Worm (Caenorhabditis elegans) whole organism, L4 larva: ENCODE measurements around the gene srw-101.
A peak's percentile ranks its signal among the peaks of the same experiment; 100 is the strongest.

Experiments used
- D1046.2 ChIP-seq: fragments of 200-800 bp; sonication (Bioruptor generic); IDR thresholded peaks from 2 replicates; pipeline ENCODE4 v1.3.6; 2022; ENCODE audit warnings: missing genetic modification characterization, missing compliant biosample characterization
- ZK546.5 ChIP-seq, 2 experiments: sonication (generic microtip); optimal IDR thresholded peaks; 2 replicates each; lab custom pipeline; 2017; ENCODE audit warnings: missing biosample characterization in 2 of 2, missing genetic modification characterization in 2 of 2
- ama-1 ChIP-seq: fragments of 150-350 bp; optimal IDR thresholded peaks from 2 replicates; lab custom pipeline; 2014; ENCODE audit warnings: inconsistent platforms, mixed read lengths
- dve-1 ChIP-seq: sonication (generic microtip); optimal IDR thresholded peaks from 2 replicates; lab custom pipeline; 2017; ENCODE audit warnings: antibody characterized with exemption, mild to moderate bottlenecking, missing genetic modification characterization, missing compliant biosample characterization; ENCODE audit not compliant: insufficient read depth
- egl-27 ChIP-seq: sonication (generic microtip); optimal IDR thresholded peaks from 3 replicates; lab custom pipeline; 2017; ENCODE audit warnings: missing biosample characterization, missing genetic modification reagents, missing genetic modification characterization
- lim-7 ChIP-seq: fragments of 200-800 bp; sonication (Bioruptor generic); IDR thresholded peaks from 2 replicates; pipeline ENCODE4 v1.3.6; 2022; ENCODE audit warnings: missing genetic modification characterization, missing compliant biosample characterization
- lsy-2 ChIP-seq, 2 experiments: fragments of 150-350 bp in 1 of 2; sonication (generic microtip) in 1 of 2; optimal IDR thresholded peaks; 2 replicates each; lab custom pipeline; 2014 to 2017; ENCODE audit warnings: missing biosample characterization in 2 of 2, missing genetic modification characterization in 2 of 2
- mxl-3 ChIP-seq: fragments of 200-800 bp; sonication (Bioruptor generic); optimal IDR thresholded peaks from 2 replicates; lab custom pipeline; 2018; ENCODE audit warnings: mild to moderate bottlenecking, missing genetic modification characterization, missing compliant biosample characterization
- nhr-76 ChIP-seq: fragments of 150-350 bp; optimal IDR thresholded peaks from 2 replicates; lab custom pipeline; 2014; ENCODE audit warnings: missing biosample characterization, missing genetic modification characterization
- pqm-1 ChIP-seq: sonication (generic microtip); optimal IDR thresholded peaks from 2 replicates; lab custom pipeline; 2017; ENCODE audit warnings: missing biosample characterization, missing genetic modification characterization
- snpc-1.2 ChIP-seq: fragments of 200-800 bp; sonication (Bioruptor generic); IDR thresholded peaks from 2 replicates; pipeline ENCODE4 v1.3.6; 2022; ENCODE audit warnings: missing genetic modification reagents, missing genetic modification characterization, missing compliant biosample characterization
- zag-1 ChIP-seq: fragments of 150-350 bp; optimal IDR thresholded peaks from 2 replicates; lab custom pipeline; 2014; ENCODE audit warnings: missing biosample characterization, missing genetic modification characterization
- ztf-11 ChIP-seq: fragments of 150-350 bp; optimal IDR thresholded peaks from 2 replicates; lab custom pipeline; 2014; ENCODE audit warnings: missing biosample characterization, missing genetic modification characterization

DNA sequence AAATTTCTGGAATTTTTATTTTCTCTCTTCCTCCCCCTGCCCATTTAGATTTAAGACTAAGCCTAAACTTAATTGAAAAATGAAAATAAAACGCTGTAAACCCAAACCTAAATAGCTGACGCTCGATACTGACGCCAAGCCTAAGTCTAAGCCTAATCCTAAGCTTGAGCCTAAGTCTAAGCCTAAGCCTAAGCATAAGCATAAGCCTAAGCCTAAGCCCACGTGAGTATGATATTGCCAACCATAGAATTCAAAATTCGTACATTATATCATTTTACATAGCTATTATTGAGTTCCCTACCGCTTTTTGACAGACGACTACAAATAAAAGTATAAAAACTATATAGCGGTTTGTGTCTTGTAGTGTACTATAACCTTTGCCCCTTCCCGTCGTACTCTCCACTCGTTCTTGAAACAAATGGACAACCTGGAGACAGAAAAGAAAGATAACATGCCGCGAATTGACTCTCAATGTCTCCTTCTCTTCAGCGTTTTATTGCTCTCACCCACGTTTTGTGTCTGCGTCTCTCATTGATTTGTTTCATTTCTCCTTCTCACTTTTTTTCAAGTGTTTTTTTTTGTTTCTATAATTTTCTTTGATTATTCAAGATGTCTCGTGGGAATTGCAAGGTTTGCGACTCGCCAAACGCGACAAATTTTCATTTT is 21.3 kb downstream of the srw-101 start, which contains the start of gene nhr-256:
- TF ChIP-seq lim-7 (GFP tag; lab: Robert Waterston, UW) (no peak), ama-1 (no peak), D1046.2 (GFP tag; lab: Robert Waterston, UW) (no peak), ZK546.5 (tag; optimal IDR thresholded peaks at IDR 0.05; lab: Kevin White, UChicago) (no peak), snpc-1.2 (GFP tag; lab: Robert Waterston, UW) (no peak), dve-1 (peak; percentile 94), pqm-1 (peak; percentile 72), ztf-11 (tag; lab: Kevin White, UChicago) (no peak), zag-1 (tag; lab: Kevin White, UChicago) (no peak), lsy-2 (tag; optimal IDR thresholded peaks at IDR 0.05; lab: Kevin White, UChicago) (no peak), mxl-3 (GFP tag; lab: Kevin White, UChicago) (peak; percentile 67), egl-27 (tag; lab: Kevin White, UChicago) (no peak), nhr-76 (tag; lab: Kevin White, UChicago) (peak; percentile 22)
